Fruit fly (Drosophila melanogaster): ENCODE measurements around the gene wnd.

Gene wnd

dm6 chr3L:19598369-19599148 lies 37.0 kb downstream of the wnd start, which contains the start of the genes ash1 and Taf6 (continued):
- TF ChIP-seq CG15479 (GFP tag; optimal IDR thresholded peaks at IDR 0.05) = peak; percentile 37
- TF ChIP-seq Sry-β (GFP tag; optimal IDR thresholded peaks at IDR 0.05) = peak; percentile 86
- TF ChIP-seq Bgb (GFP tag; IDR thresholded peaks at IDR 0.05; ENCODE audit: partially characterized antibody) = peak; percentile 61
- TF ChIP-seq Med (GFP tag) = peak; percentile 39
- peak; percentile 89 for TF ChIP-seq BEAF-32 (GFP tag; optimal IDR thresholded peaks at IDR 0.05)
- TF ChIP-seq pzg (GFP tag; optimal IDR thresholded peaks at IDR 0.05) = peak; percentile 64
- peak; percentile 54 for TF ChIP-seq CG17829 (tag; optimal IDR thresholded peaks at IDR 0.05)
- TF ChIP-seq CG9727 (GFP tag; optimal IDR thresholded peaks at IDR 0.05) = peak; percentile 5
- TF ChIP-seq E2f2 (GFP tag; IDR thresholded peaks at IDR 0.05) = peak; percentile 12; the same call in 1 of the 2 replicates
- TF ChIP-seq CG14710 (tag; optimal IDR thresholded peaks at IDR 0.05) = peak; percentile 100
- TF ChIP-seq Optix (GFP tag; IDR thresholded peaks at IDR 0.05) = no peak
- TF ChIP-seq HLH54F (GFP tag; optimal IDR thresholded peaks at IDR 0.05) = no peak
- TF ChIP-seq HLH4C (GFP tag; IDR thresholded peaks at IDR 0.05; ENCODE audit: partially characterized antibody) = peak; percentile 56
- TF ChIP-seq Pdp1 (GFP tag; optimal IDR thresholded peaks at IDR 0.05) = peak in 1 of 2 experiments; percentile 75
- peak; percentile 75 for TF ChIP-seq CG16813 (GFP tag; IDR thresholded peaks at IDR 0.05; ENCODE audit: partially characterized antibody)
- TF ChIP-seq Sry-δ (GFP tag; optimal IDR thresholded peaks at IDR 0.05) = peak; percentile 59
- TF ChIP-seq CG7963 (GFP tag; IDR thresholded peaks at IDR 0.05; ENCODE audit: partially characterized antibody) = peak; percentile 49; the same call in 1 of the 3 replicates
- no peak for TF ChIP-seq Chrac-16 (GFP tag; optimal IDR thresholded peaks at IDR 0.05)
- TF ChIP-seq CG34422 (GFP tag; IDR thresholded peaks at IDR 0.05) = 0 out of 3 replicates have a peak, but pooled peaks have one; percentile 11
- no peak for TF ChIP-seq Lpt (GFP tag; optimal IDR thresholded peaks at IDR 0.05)
- TF ChIP-seq phol (tag; optimal IDR thresholded peaks at IDR 0.05) = peak; percentile 71
- no peak for TF ChIP-seq chm (GFP tag; IDR thresholded peaks at IDR 0.05)
- TF ChIP-seq CG9797 (GFP tag; optimal IDR thresholded peaks at IDR 0.05) = peak; percentile 91
- no peak for TF ChIP-seq CG9215 (GFP tag; IDR thresholded peaks at IDR 0.05)
- peak; percentile 30 for TF ChIP-seq CG30403 (GFP tag; optimal IDR thresholded peaks at IDR 0.05)
- peak; percentile 73 for TF ChIP-seq Scr (GFP tag; IDR thresholded peaks at IDR 0.05; ENCODE audit: partially characterized antibody)
- TF ChIP-seq zen (tag; optimal IDR thresholded peaks at IDR 0.05) = peak; percentile 12
- peak; percentile 20 for TF ChIP-seq Ets97D (GFP tag; optimal IDR thresholded peaks at IDR 0.05)
- TF ChIP-seq CG2116 (GFP tag; optimal IDR thresholded peaks at IDR 0.05) = peak; percentile 44
- TF ChIP-seq fru (optimal IDR thresholded peaks at IDR 0.05) = no peak
- no peak for TF ChIP-seq Xbp1 (GFP tag; optimal IDR thresholded peaks at IDR 0.05)
- peak; percentile 59 for TF ChIP-seq CG15601 (tag; optimal IDR thresholded peaks at IDR 0.05)
- peak; percentile 50; the same call in 1 of the 3 replicates for TF ChIP-seq CG14860 (GFP tag; IDR thresholded peaks at IDR 0.05; ENCODE audit: partially characterized antibody)
- peak; percentile 55; the same call in 1 of the 2 replicates for TF ChIP-seq hbn (GFP tag; IDR thresholded peaks at IDR 0.05; ENCODE audit: partially characterized antibody)
- no peak for TF ChIP-seq CG13894 (tag; optimal IDR thresholded peaks at IDR 0.05)
- no peak for TF ChIP-seq CG3838 (GFP tag; optimal IDR thresholded peaks at IDR 0.05)
- TF ChIP-seq gem (tag; optimal IDR thresholded peaks at IDR 0.05) = no peak
- no peak for TF ChIP-seq pfk (GFP tag; optimal IDR thresholded peaks at IDR 0.05)
- no peak for TF ChIP-seq CG6854 (GFP tag; optimal IDR thresholded peaks at IDR 0.05)
- TF ChIP-seq unc-4 (GFP tag; IDR thresholded peaks at IDR 0.05; ENCODE audit: partially characterized antibody) = peak; percentile 73
- peak; percentile 64 for TF ChIP-seq CG30020 (tag; optimal IDR thresholded peaks at IDR 0.05)
- TF ChIP-seq Awh (GFP tag; IDR thresholded peaks at IDR 0.05) = no peak
- TF ChIP-seq Dp (GFP tag; optimal IDR thresholded peaks at IDR 0.05) = peak; percentile 18
- peak; percentile 72 for TF ChIP-seq CG11504 (tag; optimal IDR thresholded peaks at IDR 0.05)
- TF ChIP-seq CG10462 (GFP tag; optimal IDR thresholded peaks at IDR 0.05) = no peak
- TF ChIP-seq MBD-R2 (GFP tag; IDR thresholded peaks at IDR 0.05) = peak; percentile 48
- TF ChIP-seq dmrt11E (tag; optimal IDR thresholded peaks at IDR 0.05) = peak; percentile 11

Measured in whole organism, embryonic.